Worm (Caenorhabditis elegans): ENCODE measurements around the gene C32C4.16.
A peak's percentile ranks its signal among the peaks of the same experiment; 100 is the strongest.

The C32C4.16 gene

DNA sequence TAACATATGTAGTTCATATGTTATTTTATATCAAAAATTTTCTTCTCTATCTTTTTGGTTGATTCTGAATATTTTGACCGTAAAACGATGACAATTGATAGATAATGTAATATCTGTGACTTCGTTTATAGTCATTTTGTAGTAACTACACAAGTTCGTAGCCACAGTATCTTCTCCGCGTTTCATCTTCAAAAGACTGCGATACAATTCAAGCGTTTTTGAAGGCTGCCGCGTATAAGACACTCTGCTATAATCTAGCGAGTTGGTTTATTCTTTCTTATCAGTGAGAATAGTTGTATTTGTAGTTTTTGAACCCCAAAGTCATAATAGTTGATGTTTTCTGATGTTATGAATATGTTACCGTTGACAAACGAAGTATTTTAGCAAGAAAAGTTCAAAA, 9.6 kb downstream of the C32C4.16 start, which contains the start of gene ugt-34:
Gene ugt-34, minus strand, starts transcription at position 21 of the 400 bp plus-strand sequence.
- TF ChIP-seq elt-2 (tag; optimal IDR thresholded peaks at IDR 0.05) (peak; percentile 63), nhr-12 (tag; optimal IDR thresholded peaks at IDR 0.05) (no peak)

DNA sequence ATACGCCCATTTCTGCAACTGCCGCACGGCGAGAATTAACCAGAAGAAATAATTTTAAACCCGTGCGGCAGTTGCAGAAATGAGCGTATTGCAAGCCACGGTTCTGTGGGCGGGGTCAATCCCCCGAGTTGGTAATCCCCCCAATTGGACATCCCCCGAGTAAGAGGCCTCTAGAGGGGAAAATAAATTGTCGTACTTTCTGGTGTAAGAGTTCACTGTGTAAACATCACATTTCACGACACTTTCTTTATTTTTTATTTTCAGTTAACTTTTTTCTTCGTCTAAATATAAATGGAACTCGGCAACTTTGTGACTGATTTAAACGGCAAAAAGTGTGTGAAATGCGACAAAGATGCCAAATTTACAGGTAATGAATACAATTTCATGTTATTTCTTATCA, 10.6 kb downstream of the C32C4.16 start, which contains the start of gene tut-2:
Gene tut-2, plus strand, starts transcription at position 277 of the 400 bp plus-strand sequence.
- TF ChIP-seq daf-12 (tag; optimal IDR thresholded peaks at IDR 0.05) (no peak), nhr-76 (tag; optimal IDR thresholded peaks at IDR 0.05) (no peak), pha-4 (tag; optimal IDR thresholded peaks at IDR 0.05) (no peak), nfya-1 (tag; optimal IDR thresholded peaks at IDR 0.05; ENCODE audit: insufficient read depth) (peak; percentile 35)

DNA sequence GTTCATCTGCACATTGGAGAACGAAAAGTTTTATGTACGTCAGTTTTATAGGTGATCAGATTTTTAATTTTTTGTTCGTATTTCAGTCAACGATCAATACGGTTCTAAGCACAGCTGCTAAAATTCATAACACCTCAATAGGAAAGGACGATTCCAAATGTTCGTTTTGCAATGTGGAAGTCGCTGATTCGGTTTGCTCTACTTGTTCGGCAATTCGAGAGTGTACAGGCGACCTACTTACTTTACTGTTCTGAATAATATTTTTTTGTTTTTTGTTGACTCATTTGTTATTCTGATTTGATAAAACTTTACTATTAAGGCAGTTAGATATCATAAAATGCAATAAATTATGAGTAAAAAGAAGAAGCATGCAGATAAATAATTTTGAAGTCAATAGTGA, 12.0 kb downstream of the C32C4.16 start:
- TF ChIP-seq tbx-2 (tag; optimal IDR thresholded peaks at IDR 0.05) (no peak), lin-15B (tag; optimal IDR thresholded peaks at IDR 0.05) (no peak), zag-1 (tag; optimal IDR thresholded peaks at IDR 0.05) (no peak), elt-2 (tag; optimal IDR thresholded peaks at IDR 0.05) (no peak), lin-39 (tag; optimal IDR thresholded peaks at IDR 0.05) (no peak), snpc-4 (tag; optimal IDR thresholded peaks at IDR 0.05) (no peak), unc-39 (tag; optimal IDR thresholded peaks at IDR 0.05) (no peak), egl-5 (tag; optimal IDR thresholded peaks at IDR 0.05) (no peak), fkh-2 (tag; optimal IDR thresholded peaks at IDR 0.05) (no peak), nhr-12 (tag; optimal IDR thresholded peaks at IDR 0.05) (no peak), ceh-82 (tag; optimal IDR thresholded peaks at IDR 0.05) (no peak), ztf-11 (tag; optimal IDR thresholded peaks at IDR 0.05) (no peak), ceh-16 (tag; optimal IDR thresholded peaks at IDR 0.05) (no peak), nhr-25 (tag; optimal IDR thresholded peaks at IDR 0.05) (no peak), ztf-4 (tag; optimal IDR thresholded peaks at IDR 0.05) (no peak), fkh-10 (GFP tag; optimal IDR thresholded peaks at IDR 0.05) (no peak), pha-4 (tag; optimal IDR thresholded peaks at IDR 0.05) (no peak), ZK546.5 (tag; optimal IDR thresholded peaks at IDR 0.05) (no peak)

DNA sequence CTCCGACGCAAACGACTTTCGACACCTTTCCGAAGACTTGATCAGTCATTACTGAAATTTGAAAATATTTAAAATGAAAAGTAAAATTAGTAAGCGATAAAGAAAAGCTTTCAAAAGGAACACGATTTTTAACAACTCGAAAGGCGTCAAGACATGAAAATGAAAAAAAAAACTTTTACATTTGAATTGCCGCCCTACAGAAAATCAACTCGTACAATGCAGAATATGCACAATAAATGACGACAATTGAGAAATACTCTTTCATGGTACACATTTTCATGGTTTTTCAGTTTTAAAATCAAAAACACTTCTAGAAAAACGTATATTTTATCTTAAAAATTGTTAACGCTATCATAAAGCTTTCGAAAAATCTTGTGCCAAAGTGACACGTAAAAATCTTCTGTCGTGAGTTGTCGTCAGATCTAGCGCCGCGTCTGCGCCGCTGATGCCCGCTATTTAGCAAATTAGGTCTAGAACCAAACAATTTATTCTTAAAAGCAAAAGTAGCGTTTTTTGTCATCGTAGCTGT, 14.1 kb downstream of the C32C4.16 start, which contains the start of gene sqv-4:
Gene sqv-4, minus strand, starts transcription at position 51 of the 529 bp plus-strand sequence.
- TF ChIP-seq fkh-10 (GFP tag; optimal IDR thresholded peaks at IDR 0.05) (no peak), R02D3.7 (tag; optimal IDR thresholded peaks at IDR 0.05) (no peak), nhr-11 (tag; optimal IDR thresholded peaks at IDR 0.05) (no peak), pha-4 (tag; optimal IDR thresholded peaks at IDR 0.05) (peak; percentile 27), snpc-4 (tag; optimal IDR thresholded peaks at IDR 0.05) (no peak), tbx-2 (tag; optimal IDR thresholded peaks at IDR 0.05) (no peak), nfya-1 (tag; optimal IDR thresholded peaks at IDR 0.05; ENCODE audit: insufficient read depth) (peak; percentile 14), hmg-11 (tag; optimal IDR thresholded peaks at IDR 0.05) (peak; percentile 57), lin-15B (tag; optimal IDR thresholded peaks at IDR 0.05) (peak; percentile 50), nhr-237 (tag; optimal IDR thresholded peaks at IDR 0.05) (no peak)

DNA sequence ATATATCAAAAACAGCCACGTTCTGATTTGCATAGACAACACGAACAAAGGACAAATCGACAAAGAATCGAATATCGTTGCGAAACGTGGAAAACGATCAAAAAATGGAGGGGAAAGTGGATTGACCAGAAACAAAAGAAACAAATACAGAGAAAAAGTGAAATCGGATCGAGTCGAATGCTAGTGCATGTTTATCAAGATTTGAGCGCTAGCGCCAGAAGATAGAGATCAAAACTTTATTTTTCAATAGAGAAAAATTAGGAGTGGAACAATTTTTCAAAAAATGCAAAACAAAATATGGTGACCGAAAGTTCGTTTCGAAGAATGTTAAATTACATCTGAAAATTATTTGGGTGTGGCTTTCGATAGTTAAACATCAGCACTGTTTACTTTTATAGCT, 14.6 kb downstream of the C32C4.16 start:
- TF ChIP-seq snpc-4 (tag; optimal IDR thresholded peaks at IDR 0.05) = no peak
- TF ChIP-seq elt-1 (tag; optimal IDR thresholded peaks at IDR 0.05) = peak; percentile 59

DNA sequence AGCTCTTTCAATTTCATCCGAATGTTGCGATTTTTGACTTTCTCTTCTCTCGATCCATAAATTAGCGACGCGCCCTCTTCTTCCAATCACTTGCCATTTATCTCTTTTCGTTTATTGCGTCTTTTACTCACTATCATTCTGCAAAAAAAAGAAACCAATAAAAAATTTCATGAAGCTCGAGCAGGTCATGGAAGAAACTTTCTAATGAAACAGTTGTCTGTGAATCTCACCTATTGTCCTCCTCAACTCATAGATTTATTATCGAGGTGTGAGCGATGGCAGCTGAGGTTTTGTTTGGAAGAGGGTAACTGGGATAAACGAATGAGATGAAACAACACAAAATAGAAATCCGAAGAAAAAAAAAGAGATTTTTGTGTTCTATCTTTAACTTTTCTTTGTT, 16.9 kb downstream of the C32C4.16 start:
- TF ChIP-seq hmg-11 (tag; optimal IDR thresholded peaks at IDR 0.05) (no peak), nhr-11 (tag; optimal IDR thresholded peaks at IDR 0.05) (no peak), unc-62 (GFP tag; optimal IDR thresholded peaks at IDR 0.05) (no peak), daf-12 (tag; optimal IDR thresholded peaks at IDR 0.05) (no peak), nfya-1 (tag; optimal IDR thresholded peaks at IDR 0.05; ENCODE audit: insufficient read depth) (no peak), snpc-4 (tag; optimal IDR thresholded peaks at IDR 0.05) (no peak), fkh-2 (tag; optimal IDR thresholded peaks at IDR 0.05) (no peak), pqm-1 (tag; optimal IDR thresholded peaks at IDR 0.05) (no peak), aly-2 (tag; optimal IDR thresholded peaks at IDR 0.05) (no peak), ZK546.5 (tag; optimal IDR thresholded peaks at IDR 0.05) (no peak), nhr-12 (tag; optimal IDR thresholded peaks at IDR 0.05) (no peak), fos-1 (tag; optimal IDR thresholded peaks at IDR 0.05) (no peak), ceh-16 (tag; optimal IDR thresholded peaks at IDR 0.05) (no peak), elt-3 (tag; optimal IDR thresholded peaks at IDR 0.05) (no peak), nhr-43 (tag; optimal IDR thresholded peaks at IDR 0.05; ENCODE audit: poor library complexity, severe bottlenecking) (no peak)

Measured in whole organism, L3 larva.